Fruit fly (Drosophila melanogaster) ovary, adult (tissue): ENCODE data around the gene plh.

ENCODE experiments used
- CG17801 ChIP-seq: fragments of 200-800 bp; optimal IDR thresholded peaks from 2 replicates; lab custom pipeline; 2019; ENCODE audit warnings: missing biosample characterization, mild to moderate bottlenecking, missing genetic modification characterization, moderate library complexity; ENCODE audit not compliant: partially characterized antibody

plh gene

DNA sequence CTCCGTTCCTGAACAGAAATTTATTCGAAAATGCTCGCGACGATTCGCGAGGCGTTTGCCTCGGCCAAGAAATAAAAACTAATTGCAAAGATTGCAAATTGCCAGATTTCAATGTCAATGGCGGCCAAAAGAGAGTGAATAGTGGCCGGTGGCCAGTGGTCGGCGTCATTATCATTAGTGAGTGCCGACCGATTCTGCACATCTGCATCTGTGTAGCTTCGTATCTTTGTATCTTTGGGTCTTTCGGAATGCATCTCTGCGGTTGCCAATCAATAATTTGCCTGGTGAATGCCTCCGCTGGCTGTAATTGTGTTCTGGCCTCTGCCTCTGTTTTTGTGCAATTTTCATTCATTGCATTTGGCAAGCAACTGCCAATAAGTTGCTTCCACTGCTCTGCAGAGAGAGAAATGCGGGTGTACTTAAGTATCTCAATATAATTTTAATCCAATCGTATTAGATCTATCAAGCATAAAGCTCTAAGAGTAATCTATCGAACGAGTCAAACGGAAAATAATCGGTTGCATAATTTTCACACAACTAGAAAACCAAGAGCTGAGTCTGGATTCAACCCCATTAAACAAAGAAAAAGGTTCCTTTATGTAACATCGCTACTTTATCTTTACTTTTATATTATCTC, at the start of gene plh:
Gene plh (minus strand): TSS at position 51 of the 637 bp plus-strand sequence.
- no peak for TF ChIP-seq CG17801 (GFP tag; lab: Kevin White, UChicago)

DNA sequence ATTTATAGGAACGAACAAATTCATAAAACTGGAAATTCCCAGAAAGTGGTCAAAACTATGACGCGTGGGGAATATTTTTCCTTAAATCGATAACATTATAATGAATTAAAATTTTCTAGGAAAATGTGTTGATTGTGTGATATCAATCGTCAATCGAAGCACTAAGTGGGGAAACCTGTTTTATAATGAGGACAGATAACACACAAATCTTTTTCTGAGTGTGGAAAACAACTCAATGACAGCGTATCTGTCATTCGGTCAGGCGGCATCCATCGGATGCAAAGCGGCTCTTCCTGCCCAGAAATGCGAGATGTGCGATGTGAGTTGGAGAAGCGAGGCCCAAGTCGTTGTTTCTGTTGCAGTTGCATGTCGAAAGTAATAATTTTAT, 49.4 kb upstream of the plh start:
- no peak for TF ChIP-seq CG17801 (GFP tag; lab: Kevin White, UChicago)

DNA sequence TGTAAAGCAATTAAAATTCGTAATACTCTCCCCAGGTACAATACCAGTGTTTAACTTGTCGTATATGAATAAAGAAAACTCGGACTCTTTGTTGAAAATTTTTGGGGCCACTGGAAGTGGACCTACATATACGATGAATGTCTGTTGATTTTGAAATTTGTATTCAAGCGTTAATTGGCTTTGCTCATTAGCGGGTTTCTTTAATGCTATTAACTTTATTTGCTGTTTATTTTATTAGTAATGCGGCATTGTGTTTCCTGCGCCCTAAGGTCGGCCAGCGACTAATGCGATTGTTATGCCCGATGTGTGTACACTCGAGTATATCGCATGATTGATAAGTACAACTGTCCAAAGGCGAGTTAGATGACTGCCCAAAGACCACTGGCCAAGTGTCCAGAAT, 48.5 kb upstream of the plh start:
- TF ChIP-seq CG17801 (GFP tag; lab: Kevin White, UChicago), result no peak

DNA sequence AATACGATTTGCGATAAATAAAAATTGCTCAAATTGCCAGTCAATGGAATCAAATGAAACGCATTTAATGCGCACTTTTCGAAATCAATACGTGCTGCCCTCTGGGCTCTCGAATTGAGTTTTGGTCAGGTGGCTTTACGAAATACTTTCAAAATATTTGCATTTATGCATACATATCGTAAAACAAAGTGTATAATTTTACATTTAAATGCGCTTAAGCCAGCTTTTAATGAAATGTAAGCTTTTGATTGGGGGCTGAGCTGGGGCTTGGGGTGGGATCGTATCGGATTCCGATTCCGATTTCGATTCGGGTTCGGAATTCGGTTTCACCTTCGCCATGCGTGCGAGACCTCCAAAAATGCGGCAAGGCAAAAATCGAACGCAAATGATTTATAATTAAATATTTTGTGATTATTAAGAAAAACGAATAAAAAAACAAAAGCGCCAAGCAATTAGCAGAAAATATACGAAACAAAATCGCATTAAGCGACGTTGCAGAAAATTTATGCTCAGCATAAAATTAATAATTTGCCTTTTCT, 47.6 kb upstream of the plh start:
- peak; percentile 40 for TF ChIP-seq CG17801 (GFP tag; lab: Kevin White, UChicago)

DNA sequence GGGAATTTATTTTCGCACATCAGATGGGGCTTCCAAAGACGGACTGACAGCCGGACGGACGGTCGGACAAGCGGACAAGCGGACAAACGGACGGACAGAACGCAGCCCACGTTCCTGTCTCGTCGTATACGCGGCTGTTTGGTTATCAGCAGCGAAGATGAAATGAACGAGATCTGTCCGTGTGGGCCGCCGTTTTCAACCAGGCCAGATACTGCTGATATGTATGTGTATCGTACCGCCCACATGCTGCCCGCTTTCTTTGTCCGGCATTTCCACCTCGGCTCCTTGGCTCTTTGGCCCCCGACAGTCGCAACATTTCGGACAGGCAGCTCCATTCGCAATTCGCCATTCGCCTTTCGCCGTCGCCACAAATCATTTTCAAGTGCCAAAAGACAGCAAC, 46.4 kb upstream of the plh start:
- TF ChIP-seq CG17801 (GFP tag; lab: Kevin White, UChicago), result no peak

DNA sequence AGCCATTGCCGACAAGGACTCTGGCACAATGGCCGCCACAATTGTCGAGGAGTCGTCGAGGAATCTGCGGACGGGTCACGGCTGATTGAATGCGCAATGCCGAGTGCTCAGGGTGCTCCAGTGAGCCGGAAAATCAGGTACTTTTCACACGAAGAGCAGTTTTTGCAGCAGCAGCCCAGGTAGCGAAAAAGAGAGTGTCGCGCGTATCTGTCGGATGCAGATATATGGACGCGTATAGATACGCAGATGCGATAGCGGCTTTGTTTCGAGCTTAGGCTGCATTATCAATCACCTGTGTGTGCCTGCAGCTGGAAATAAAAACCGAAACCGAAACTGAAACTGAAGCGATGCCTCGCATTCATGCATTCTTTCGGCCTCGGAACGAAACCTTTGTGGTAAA, 45.2 kb upstream of the plh start:
- no peak for TF ChIP-seq CG17801 (GFP tag; lab: Kevin White, UChicago)

DNA sequence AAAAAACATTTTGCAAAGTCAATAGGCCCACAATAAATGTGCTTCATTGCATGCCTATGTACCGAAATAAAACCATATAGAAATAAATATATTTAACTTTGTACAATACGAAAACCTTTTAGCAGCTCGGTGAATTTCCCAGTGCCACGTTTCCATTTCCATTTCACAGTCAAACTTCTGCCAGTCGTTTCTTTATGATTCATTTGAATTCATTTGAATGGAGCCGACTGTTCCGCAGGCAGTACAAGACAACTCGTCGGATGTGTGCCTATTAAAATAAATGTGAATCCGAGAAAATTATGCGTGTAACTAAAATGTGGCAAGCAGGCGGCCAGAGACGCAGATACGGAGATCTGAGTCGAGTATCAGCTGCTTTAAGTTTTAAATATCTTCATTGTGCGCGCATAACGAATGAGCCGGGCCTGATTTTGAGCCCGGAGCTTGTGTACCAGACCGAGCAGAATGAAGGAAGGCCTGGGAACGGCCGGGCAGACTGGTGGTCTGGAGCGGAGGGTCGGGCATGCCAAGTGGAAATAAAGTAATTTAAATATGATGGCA, 44.7 kb upstream of the plh start:
- no peak for TF ChIP-seq CG17801 (GFP tag; lab: Kevin White, UChicago)

DNA sequence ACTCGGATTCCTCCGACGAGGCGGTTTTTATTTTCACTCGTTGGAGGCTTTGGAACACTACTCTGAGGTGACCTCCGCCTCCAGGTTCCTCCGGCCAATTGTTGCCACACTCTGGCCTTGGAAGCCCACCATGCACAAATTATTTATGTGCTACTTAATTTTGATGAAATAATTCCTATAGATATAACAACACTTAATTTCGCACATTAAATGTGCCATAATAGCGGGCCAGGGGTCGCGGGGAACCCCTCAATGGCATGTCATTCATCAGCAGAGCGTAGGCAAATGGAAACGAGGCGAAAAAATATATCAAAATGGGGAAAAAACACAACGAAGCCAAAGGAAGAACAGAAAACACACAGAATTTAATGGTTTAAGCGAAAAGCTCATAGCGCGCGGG, 43.9 kb upstream of the plh start:
- no peak for TF ChIP-seq CG17801 (GFP tag; lab: Kevin White, UChicago)

DNA sequence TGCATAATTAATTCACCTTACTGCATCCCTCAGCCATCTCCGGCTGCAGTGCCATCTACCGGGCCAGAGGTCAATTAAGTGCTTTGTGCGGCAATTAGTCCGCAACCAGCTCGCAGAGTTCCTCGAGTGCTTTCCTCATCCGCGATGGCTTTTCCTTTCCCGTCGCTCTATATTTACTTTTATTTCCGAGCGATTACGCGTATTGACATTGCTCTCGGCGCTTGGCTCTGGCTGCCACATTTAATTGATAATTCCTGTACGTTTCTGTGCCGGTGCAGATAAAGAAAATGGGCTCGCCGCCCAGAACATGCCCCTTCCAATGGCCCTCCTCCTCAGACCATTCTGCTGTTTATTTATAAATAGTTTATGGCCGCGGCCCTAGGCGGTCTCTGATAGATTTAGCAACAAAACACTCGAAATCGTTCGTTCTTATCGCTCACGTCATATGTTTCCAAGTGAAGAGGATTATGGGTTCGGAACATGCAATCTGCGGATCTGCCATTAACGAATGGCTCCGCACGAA, 42.8 kb upstream of the plh start:
- no peak for TF ChIP-seq CG17801 (GFP tag; lab: Kevin White, UChicago)

DNA sequence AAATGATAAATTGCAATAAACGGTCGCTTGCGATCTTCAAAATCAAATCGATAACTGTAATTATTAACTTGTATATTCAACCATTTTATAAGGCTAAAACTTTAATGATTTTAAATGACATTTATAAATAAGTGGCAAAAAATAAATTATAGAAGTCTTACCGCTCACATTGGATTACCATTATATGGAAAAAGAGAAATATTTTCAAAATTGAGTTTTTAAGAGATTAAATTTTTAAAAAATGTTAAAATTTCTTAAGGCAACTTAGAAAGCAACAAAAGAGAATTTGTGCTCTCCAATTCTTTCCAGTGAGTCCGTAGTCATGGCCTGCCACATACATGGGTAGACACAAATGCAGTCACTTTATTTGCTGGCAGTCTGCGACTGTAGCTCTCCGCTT, 42.0 kb upstream of the plh start:
- TF ChIP-seq CG17801 (GFP tag; lab: Kevin White, UChicago), result no peak

DNA sequence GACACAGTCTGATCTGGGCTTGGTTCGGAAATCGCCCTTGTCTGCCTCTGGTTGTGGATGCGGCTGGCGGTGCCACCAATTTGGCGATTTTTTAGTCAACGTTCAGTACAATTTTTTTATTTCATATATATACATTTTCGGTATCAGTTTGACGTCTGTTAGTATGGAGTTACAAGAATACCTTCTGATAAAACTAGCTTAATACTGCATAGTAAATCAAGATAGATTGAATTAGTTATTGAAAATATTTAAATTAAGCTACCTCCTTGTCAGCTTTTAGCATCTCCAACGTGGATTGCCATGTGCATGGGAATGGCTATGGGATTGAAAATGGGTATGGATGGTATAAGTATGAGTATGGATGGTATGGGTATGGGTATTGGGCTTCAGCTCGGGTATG, 34.3 kb upstream of the plh start:
- TF ChIP-seq CG17801 (GFP tag; lab: Kevin White, UChicago), result no peak

DNA sequence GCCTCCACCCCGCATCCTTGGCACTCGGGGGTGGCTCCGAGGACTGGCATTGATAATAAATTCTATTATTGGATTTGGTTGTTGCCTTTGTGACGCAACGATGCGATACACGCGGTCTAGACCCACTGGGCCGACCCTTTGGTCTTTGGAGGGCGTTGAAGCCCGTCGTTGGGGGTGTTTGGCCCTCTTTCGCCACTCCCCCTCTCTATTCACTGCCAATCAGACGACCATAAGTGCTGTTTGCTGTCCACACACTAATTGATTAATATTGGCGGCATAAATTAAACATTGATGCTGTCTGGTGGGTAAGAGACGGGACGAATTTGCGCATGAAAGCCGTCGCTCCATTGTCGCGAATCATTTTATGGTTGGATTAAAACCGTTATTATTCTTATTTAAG, 33.1 kb upstream of the plh start:
- no peak for TF ChIP-seq CG17801 (GFP tag; lab: Kevin White, UChicago)

DNA sequence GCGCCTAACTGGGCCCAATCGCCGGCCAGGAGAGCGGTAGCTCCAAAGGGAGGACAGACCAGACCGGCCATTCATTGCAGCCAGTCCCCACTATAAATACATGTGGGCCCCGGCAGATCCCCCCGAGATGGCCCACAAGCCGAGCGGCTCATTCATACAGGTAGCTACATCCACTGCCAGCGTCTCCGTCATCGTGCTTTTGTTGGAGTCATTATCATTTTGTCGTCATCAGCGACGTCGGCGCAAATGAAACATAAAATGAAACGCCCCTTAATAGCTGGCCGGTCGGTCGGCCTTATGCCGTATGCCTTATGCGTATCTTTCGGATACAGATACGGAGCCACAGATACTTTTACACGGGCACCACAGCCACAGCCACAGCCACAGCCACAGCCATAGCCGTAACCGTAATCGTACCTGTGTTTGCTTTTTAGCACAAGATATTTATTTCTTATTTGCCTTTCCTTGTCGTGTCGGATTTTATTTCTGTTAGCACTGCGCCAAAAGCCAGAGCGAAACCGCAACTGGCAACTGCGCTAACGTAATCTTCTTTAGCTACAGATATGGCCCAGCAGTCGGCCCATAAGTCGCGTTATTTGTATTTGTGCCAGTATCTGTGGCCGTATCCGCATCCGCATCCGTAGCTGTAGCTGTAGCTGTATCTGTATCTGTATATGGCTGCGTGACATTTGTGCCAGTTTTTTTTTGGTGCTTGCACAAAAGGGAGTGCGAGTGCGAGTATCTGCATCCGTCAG, 32.3 kb upstream of the plh start:
- no peak for TF ChIP-seq CG17801 (GFP tag; lab: Kevin White, UChicago)

DNA sequence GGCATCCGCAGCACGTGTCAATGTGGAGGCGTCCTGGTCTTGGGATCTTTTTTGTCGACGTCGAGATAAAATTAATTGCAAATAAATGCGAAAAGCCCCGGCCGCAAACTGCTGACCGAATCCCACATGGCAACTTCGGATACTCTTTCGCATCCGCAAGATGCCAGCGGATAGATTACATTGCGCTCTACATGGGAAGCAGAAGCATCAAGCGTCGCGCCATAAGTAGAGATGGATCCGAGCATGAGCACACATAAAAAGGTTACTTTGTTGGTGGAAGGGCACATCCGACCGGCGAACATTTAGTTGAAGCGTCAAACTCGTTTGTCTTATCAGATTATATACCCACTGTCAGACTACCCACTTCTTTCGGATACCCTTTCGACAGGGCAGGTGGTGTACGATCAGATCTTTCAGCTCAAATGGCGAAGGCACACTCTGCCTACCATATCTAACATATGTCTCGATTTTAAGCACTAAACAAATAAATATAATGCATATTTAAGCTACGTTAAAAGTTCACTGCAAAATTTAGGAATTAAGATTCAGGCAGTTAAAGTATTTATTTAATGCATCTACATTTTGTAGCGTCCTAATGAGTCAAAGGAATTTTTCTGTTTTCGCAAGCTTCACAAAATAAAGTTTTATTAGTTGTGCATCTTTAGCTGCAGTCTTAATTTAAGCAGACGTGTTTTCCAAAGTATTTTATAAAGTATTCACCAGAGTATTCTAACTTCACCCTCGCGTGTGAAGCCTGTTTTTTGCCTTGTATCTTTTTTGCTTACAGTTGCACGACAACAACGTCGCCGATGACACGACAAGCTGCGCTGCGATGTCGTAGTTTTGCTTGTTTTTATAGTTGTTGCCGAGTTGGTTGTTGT, 31.5 kb upstream of the plh start:
- no peak for TF ChIP-seq CG17801 (GFP tag; lab: Kevin White, UChicago)

DNA sequence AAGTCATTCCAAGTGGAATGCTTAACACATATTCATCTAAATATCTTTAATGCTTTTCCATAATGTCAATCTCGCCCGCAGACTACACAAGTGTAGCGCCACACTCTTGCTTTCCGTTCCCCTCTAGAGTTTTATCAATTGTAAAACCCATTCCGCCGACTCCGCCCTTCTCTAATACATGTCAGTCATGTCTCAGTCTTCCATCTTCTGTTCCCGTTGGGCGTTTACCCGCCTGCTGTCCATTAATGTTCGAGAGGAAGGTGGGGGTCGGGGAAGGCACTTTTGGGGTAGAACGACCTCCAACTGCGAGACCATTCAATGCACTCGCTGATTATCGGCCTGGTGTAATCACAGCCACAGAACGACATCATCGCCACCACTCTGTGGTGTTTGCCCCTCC, 30.6 kb upstream of the plh start:
- no peak for TF ChIP-seq CG17801 (GFP tag; lab: Kevin White, UChicago)
